Fruit fly (Drosophila melanogaster) whole organism, embryonic: ENCODE data around the gene rau.

ENCODE experiments used
- Atf6 ChIP-seq: fragments of 200-800 bp; sonication (Bioruptor generic); IDR thresholded peaks from 2 replicates; pipeline ENCODE4 v1.3.6; 2022; ENCODE audit warnings: missing biosample characterization, missing genetic modification characterization
- CG11456 ChIP-seq: fragments of 200-800 bp; sonication (Bioruptor generic); IDR thresholded peaks from 3 replicates; pipeline ENCODE4 v1.3.6; 2022; ENCODE audit warnings: missing biosample characterization, missing genetic modification characterization
- CG12299 ChIP-seq: fragments of 200-800 bp; sonication (Bioruptor generic); optimal IDR thresholded peaks from 2 replicates; lab custom pipeline; 2018; ENCODE audit warnings: missing biosample characterization, mild to moderate bottlenecking, missing genetic modification characterization
- CG1233 ChIP-seq: fragments of 200-800 bp; sonication (Bioruptor generic); optimal IDR thresholded peaks from 4 replicates; lab custom pipeline; 2018; ENCODE audit warnings: missing biosample characterization, mild to moderate bottlenecking, missing genetic modification characterization
- CG13123 ChIP-seq: fragments of 200-800 bp; sonication (Bioruptor generic); optimal IDR thresholded peaks from 2 replicates; lab custom pipeline; 2016; ENCODE audit warnings: missing biosample characterization, missing genetic modification characterization
- CG13296 ChIP-seq: fragments of 200-800 bp; sonication (Bioruptor generic); optimal IDR thresholded peaks from 3 replicates; lab custom pipeline; 2018; ENCODE audit warnings: missing biosample characterization, mild to moderate bottlenecking, missing genetic modification characterization
- CG14014 ChIP-seq: fragments of 200-800 bp; sonication (Bioruptor generic); IDR thresholded peaks from 2 replicates; pipeline ENCODE4 v1.3.6; 2022; ENCODE audit warnings: missing biosample characterization, missing genetic modification characterization
- CG15269 ChIP-seq: fragments of 200-800 bp; sonication (Bioruptor generic); optimal IDR thresholded peaks from 2 replicates; lab custom pipeline; 2018; ENCODE audit warnings: missing biosample characterization, mild to moderate bottlenecking, missing genetic modification characterization, moderate library complexity
- CG17359 ChIP-seq: fragments of 200-800 bp; sonication (Bioruptor generic); optimal IDR thresholded peaks from 3 replicates; lab custom pipeline; 2018; ENCODE audit warnings: missing biosample characterization, mild to moderate bottlenecking, missing genetic modification characterization, moderate library complexity
- CG18011 ChIP-seq: fragments of 200-800 bp; sonication (Bioruptor generic); optimal IDR thresholded peaks from 2 replicates; lab custom pipeline; 2017; ENCODE audit warnings: missing biosample characterization, missing genetic modification characterization, mild to moderate bottlenecking, moderate library complexity, missing genotype
- CG3065 ChIP-seq: fragments of 200-800 bp; sonication (Bioruptor generic); optimal IDR thresholded peaks from 2 replicates; lab custom pipeline; 2016; ENCODE audit warnings: missing biosample characterization, missing genetic modification characterization
- CG31365 ChIP-seq: fragments of 200-800 bp; sonication (Bioruptor generic); optimal IDR thresholded peaks from 2 replicates; lab custom pipeline; 2018; ENCODE audit warnings: missing biosample characterization, mild to moderate bottlenecking, missing genetic modification characterization
- CG4328 ChIP-seq: fragments of 200-800 bp; sonication (Bioruptor generic); optimal IDR thresholded peaks from 3 replicates; lab custom pipeline; 2017; ENCODE audit warnings: missing biosample characterization, missing genetic modification reagents, missing genetic modification characterization
- CG4360 ChIP-seq: fragments of 200-800 bp; sonication (Bioruptor generic); IDR thresholded peaks from 2 replicates; pipeline ENCODE4 v1.3.6; 2022; ENCODE audit warnings: missing biosample characterization, missing genetic modification characterization
- CG4730 ChIP-seq: fragments of 200-800 bp; sonication (Bioruptor generic); IDR thresholded peaks from 2 replicates; pipeline ENCODE4 v1.3.6; 2022; ENCODE audit warnings: missing biosample characterization, missing genetic modification characterization
- CG7271 ChIP-seq: fragments of 200-800 bp; sonication (Bioruptor generic); optimal IDR thresholded peaks from 2 replicates; lab custom pipeline; 2018; ENCODE audit warnings: missing biosample characterization, mild to moderate bottlenecking, missing genetic modification characterization, moderate library complexity
- CG8290 ChIP-seq, 3 experiments: fragments of 200-800 bp; sonication (Bioruptor generic); optimal IDR thresholded peaks; 2 replicates each; lab custom pipeline; 2016 to 2019; ENCODE audit warnings: missing biosample characterization in 3 of 3, missing genetic modification characterization in 3 of 3, mild to moderate bottlenecking in 2 of 3, moderate library complexity in 1 of 3
- Dek ChIP-seq: fragments of 200-800 bp; sonication (Bioruptor generic); optimal IDR thresholded peaks from 3 replicates; lab custom pipeline; 2019; ENCODE audit warnings: missing biosample characterization, mild to moderate bottlenecking, missing genetic modification characterization, moderate library complexity
- Eip74EF ChIP-seq, 2 experiments: fragments of 200-800 bp in 1 of 2; fragments of >200 bp in 1 of 2; sonication (Bioruptor generic) in 1 of 2; optimal IDR thresholded peaks; 2 replicates each; lab custom pipeline; 2017 to 2019; ENCODE audit warnings: missing biosample characterization in 2 of 2, missing genetic modification characterization in 2 of 2, mild to moderate bottlenecking in 1 of 2, moderate library complexity in 1 of 2
- HHEX ChIP-seq: fragments of 200-800 bp; sonication (Bioruptor generic); optimal IDR thresholded peaks from 3 replicates; lab custom pipeline; 2017; ENCODE audit warnings: missing biosample characterization, mild to moderate bottlenecking, missing genetic modification characterization, missing genetic modification reagents
- Hand ChIP-seq: fragments of 200-800 bp; sonication (Bioruptor generic); optimal IDR thresholded peaks from 2 replicates; lab custom pipeline; 2017; ENCODE audit warnings: mild to moderate bottlenecking, missing biosample characterization, missing genetic modification reagents, missing genetic modification characterization
- NfI ChIP-seq: fragments of 200-800 bp; sonication (Bioruptor generic); optimal IDR thresholded peaks from 3 replicates; lab custom pipeline; 2018; ENCODE audit warnings: missing biosample characterization, mild to moderate bottlenecking, missing genetic modification characterization, moderate library complexity
- Rfx ChIP-seq: fragments of 200-800 bp; sonication (Bioruptor generic); IDR thresholded peaks from 2 replicates; pipeline ENCODE4 v1.3.6; 2022; ENCODE audit warnings: missing biosample characterization, missing genetic modification characterization
- Scr ChIP-seq: fragments of 200-800 bp; sonication (Bioruptor generic); IDR thresholded peaks from 2 replicates; pipeline ENCODE4 v1.3.6; 2022; ENCODE audit warnings: missing biosample characterization, missing genetic modification characterization; ENCODE audit not compliant: partially characterized antibody
- TFAM ChIP-seq: fragments of 200-800 bp; sonication (Bioruptor generic); optimal IDR thresholded peaks from 2 replicates; lab custom pipeline; 2017; ENCODE audit warnings: missing biosample characterization, missing genetic modification characterization, inconsistent platforms
- Vsx1 ChIP-seq: fragments of 200-800 bp; sonication (Bioruptor generic); optimal IDR thresholded peaks from 2 replicates; lab custom pipeline; 2017; ENCODE audit warnings: missing biosample characterization, mild to moderate bottlenecking, missing genetic modification characterization, missing genetic modification reagents
- Xrp1 ChIP-seq: fragments of 200-800 bp; sonication (Bioruptor generic); IDR thresholded peaks from 2 replicates; pipeline ENCODE4 v1.3.6; 2022; ENCODE audit warnings: missing biosample characterization, missing genetic modification characterization
- ash1 ChIP-seq: fragments of 200-800 bp; sonication (Bioruptor generic); optimal IDR thresholded peaks from 2 replicates; lab custom pipeline; 2018; ENCODE audit warnings: missing biosample characterization, mild to moderate bottlenecking, missing genetic modification characterization
- bcd ChIP-seq: fragments of 200-800 bp; sonication (Bioruptor generic); optimal IDR thresholded peaks from 2 replicates; lab custom pipeline; 2017; ENCODE audit warnings: missing biosample characterization, mild to moderate bottlenecking, missing genetic modification characterization
- caup ChIP-seq: fragments of 200-800 bp; sonication (Bioruptor generic); optimal IDR thresholded peaks from 3 replicates; lab custom pipeline; 2017; ENCODE audit warnings: missing biosample characterization, mild to moderate bottlenecking, missing genetic modification characterization, moderate library complexity; ENCODE audit not compliant: severe bottlenecking
- dysf ChIP-seq: fragments of 200-800 bp; sonication (Bioruptor generic); IDR thresholded peaks from 3 replicates; pipeline ENCODE4 v1.3.6; 2022; ENCODE audit warnings: missing biosample characterization, missing genetic modification characterization
- en ChIP-seq: fragments of 200-800 bp; sonication (Bioruptor generic); optimal IDR thresholded peaks from 2 replicates; lab custom pipeline; 2016; ENCODE audit warnings: missing biosample characterization, missing genetic modification characterization
- exex ChIP-seq: fragments of 200-800 bp; sonication (Bioruptor generic); optimal IDR thresholded peaks from 4 replicates; lab custom pipeline; 2018; ENCODE audit warnings: missing biosample characterization, mild to moderate bottlenecking, missing genetic modification characterization, moderate library complexity
- gem ChIP-seq: fragments of 200-800 bp; sonication (Bioruptor generic); optimal IDR thresholded peaks from 2 replicates; lab custom pipeline; 2019; ENCODE audit warnings: missing biosample characterization, mild to moderate bottlenecking, missing genetic modification characterization, moderate library complexity
- lab ChIP-seq: fragments of 200-800 bp; sonication (Bioruptor generic); optimal IDR thresholded peaks from 3 replicates; lab custom pipeline; 2017; ENCODE audit warnings: missing biosample characterization, missing genetic modification characterization, mild to moderate bottlenecking, moderate library complexity, missing genetic modification reagents
- mirr ChIP-seq: fragments of 200-800 bp; sonication (Bioruptor generic); optimal IDR thresholded peaks from 3 replicates; lab custom pipeline; 2018; ENCODE audit warnings: missing biosample characterization, mild to moderate bottlenecking, missing genetic modification characterization
- nau ChIP-seq: fragments of 200-800 bp; sonication (Bioruptor generic); optimal IDR thresholded peaks from 3 replicates; lab custom pipeline; 2017; ENCODE audit warnings: missing biosample characterization, mild to moderate bottlenecking, missing genetic modification characterization, missing genetic modification reagents
- oc ChIP-seq: fragments of 200-800 bp; sonication (Bioruptor generic); optimal IDR thresholded peaks from 2 replicates; lab custom pipeline; 2018; ENCODE audit warnings: missing biosample characterization, mild to moderate bottlenecking, missing genetic modification characterization, moderate library complexity
- otp ChIP-seq: fragments of 200-800 bp; sonication (Bioruptor generic); IDR thresholded peaks from 3 replicates; pipeline ENCODE4, ENCODE4 v1.3.6; 2022; ENCODE audit warnings: missing biosample characterization, missing genetic modification characterization
- pfk ChIP-seq: fragments of 200-800 bp; sonication (Bioruptor generic); optimal IDR thresholded peaks from 2 replicates; lab custom pipeline; 2018; ENCODE audit warnings: missing biosample characterization, mild to moderate bottlenecking, missing genetic modification characterization, moderate library complexity
- pita ChIP-seq: fragments of 200-800 bp; sonication (Bioruptor generic); optimal IDR thresholded peaks from 2 replicates; lab custom pipeline; 2017; ENCODE audit warnings: missing biosample characterization, mild to moderate bottlenecking, missing genetic modification characterization
- salm ChIP-seq: fragments of 200-800 bp; sonication (Bioruptor generic); optimal IDR thresholded peaks from 2 replicates; lab custom pipeline; 2018; ENCODE audit warnings: missing biosample characterization, mild to moderate bottlenecking, missing genetic modification characterization
- seq ChIP-seq: fragments of 200-800 bp; sonication (Bioruptor generic); IDR thresholded peaks from 2 replicates; pipeline ENCODE4 v1.3.6; 2022; ENCODE audit warnings: missing biosample characterization, missing genetic modification characterization
- slp2 ChIP-seq: fragments of 200-800 bp; sonication (Bioruptor generic); optimal IDR thresholded peaks from 2 replicates; lab custom pipeline; 2016; ENCODE audit warnings: missing biosample characterization, missing genetic modification characterization
- sob ChIP-seq: fragments of 200-800 bp; sonication (Bioruptor generic); IDR thresholded peaks from 2 replicates; pipeline ENCODE4 v1.3.6; 2022; ENCODE audit warnings: missing biosample characterization, missing genetic modification characterization
- wdn ChIP-seq: fragments of 200-800 bp; sonication (Bioruptor generic); IDR thresholded peaks from 2 replicates; pipeline ENCODE4 v1.3.6; 2022; ENCODE audit warnings: missing biosample characterization, missing genetic modification characterization
- wek ChIP-seq: fragments of 200-800 bp; sonication (Bioruptor generic); optimal IDR thresholded peaks from 3 replicates; lab custom pipeline; 2018; ENCODE audit warnings: missing biosample characterization, mild to moderate bottlenecking, missing genetic modification characterization, moderate library complexity
- zf30C ChIP-seq: fragments of 200-800 bp; sonication (Bioruptor generic); optimal IDR thresholded peaks from 3 replicates; lab custom pipeline; 2018; ENCODE audit warnings: missing biosample characterization, mild to moderate bottlenecking, missing genetic modification characterization

rau gene

dm6 chr2L:5876474-5877067 lies 2.7 kb downstream of the rau start (continued):
- TF ChIP-seq HHEX (peak; percentile 60), CG13123 (GFP tag; lab: Kevin White, UChicago) (peak; percentile 2), CG4360 (GFP tag; lab: Robert Waterston, UW) (no peak), CG15269 (tag; lab: Kevin White, UChicago) (peak; percentile 56), slp2 (GFP tag; lab: Kevin White, UChicago) (no peak), CG13296 (GFP tag; lab: Kevin White, UChicago) (peak; percentile 71), CG17359 (peak; percentile 20), sob (GFP tag; lab: Robert Waterston, UW) (peak; percentile 51; the same call in 1 of the 2 replicates), TFAM (GFP tag; lab: Kevin White, UChicago) (no peak), zf30C (GFP tag; lab: Kevin White, UChicago) (no peak), CG8290 (GFP tag; optimal IDR thresholded peaks at IDR 0.05; lab: Kevin White, UChicago) (no peak), CG8290 (tag; optimal IDR thresholded peaks at IDR 0.05; lab: Kevin White, UChicago) (peak in 1 of 2 experiments; percentile 80), Scr (no peak), CG18011 (GFP tag; lab: Kevin White, UChicago) (peak; percentile 27), Dek (tag; lab: Kevin White, UChicago) (peak; percentile 20), Atf6 (GFP tag; lab: Robert Waterston, UW) (peak; percentile 41; the same call in 1 of the 2 replicates), lab (GFP tag; lab: Kevin White, UChicago) (peak; percentile 82), dysf (GFP tag; lab: Robert Waterston, UW) (no peak), pita (GFP tag; lab: Kevin White, UChicago) (no peak), Xrp1 (0 out of 2 replicates have a peak, but pooled peaks have one; percentile 21), wek (GFP tag; lab: Kevin White, UChicago) (peak; percentile 51), CG4730 (GFP tag; lab: Robert Waterston, UW) (no peak), ash1 (GFP tag; lab: Kevin White, UChicago) (no peak), oc (tag; lab: Kevin White, UChicago) (no peak), Vsx1 (GFP tag; lab: Kevin White, UChicago) (peak; percentile 56), pfk (GFP tag; lab: Kevin White, UChicago) (peak; percentile 25), bcd (GFP tag; lab: Kevin White, UChicago) (peak; percentile 25), NfI (GFP tag; lab: Kevin White, UChicago) (peak; percentile 32), gem (peak; percentile 45), CG11456 (GFP tag; lab: Robert Waterston, UW) (no peak), caup (GFP tag; lab: Kevin White, UChicago) (peak; percentile 77), CG12299 (tag; lab: Kevin White, UChicago) (peak; percentile 18), CG3065 (GFP tag; lab: Kevin White, UChicago) (no peak), otp (0 out of 3 replicates have a peak, but pooled peaks have one; percentile 44), en (GFP tag; lab: Kevin White, UChicago) (no peak), exex (tag; lab: Kevin White, UChicago) (peak; percentile 24), CG31365 (tag; lab: Kevin White, UChicago) (peak; percentile 39), seq (GFP tag; lab: Robert Waterston, UW) (peak; percentile 48; the same call in 1 of the 2 replicates), CG1233 (GFP tag; lab: Kevin White, UChicago) (peak; percentile 44), Hand (GFP tag; lab: Kevin White, UChicago) (no peak), CG7271 (tag; lab: Kevin White, UChicago) (peak; percentile 38), salm (tag; lab: Kevin White, UChicago) (no peak), Eip74EF (GFP tag; optimal IDR thresholded peaks at IDR 0.05; lab: Kevin White, UChicago) (peak in 1 of 2 experiments; percentile 6), nau (GFP tag; lab: Kevin White, UChicago) (peak; percentile 43), CG4328 (GFP tag; lab: Kevin White, UChicago) (peak; percentile 20), wdn (GFP tag; lab: Robert Waterston, UW) (no peak), Rfx (peak; percentile 53; the same call in 1 of the 2 replicates), mirr (peak; percentile 67), CG14014 (peak; percentile 74; the same call in 1 of the 2 replicates)
